Fruit fly (Drosophila melanogaster) whole organism, embryonic: ENCODE measurements around the gene Z600.

Experiments
- Ada2b ChIP-seq: fragments of 200-800 bp; sonication (Bioruptor generic); IDR thresholded peaks from 2 replicates; pipeline ENCODE4 v1.3.6; 2022; ENCODE audit warnings: missing biosample characterization, missing genetic modification characterization
- BtbVII ChIP-seq: fragments of 200-800 bp; sonication (Bioruptor generic); optimal IDR thresholded peaks from 3 replicates; lab custom pipeline; 2017; ENCODE audit warnings: missing biosample characterization, mild to moderate bottlenecking, missing genetic modification characterization
- Bteb2 ChIP-seq: fragments of 200-800 bp; sonication (Bioruptor generic); optimal IDR thresholded peaks from 2 replicates; lab custom pipeline; 2016; ENCODE audit warnings: missing biosample characterization, missing genetic modification characterization
- CG10366 ChIP-seq: fragments of 200-800 bp; sonication (Bioruptor generic); IDR thresholded peaks from 2 replicates; pipeline ENCODE4 v1.3.6; 2022; ENCODE audit warnings: missing biosample characterization, missing genetic modification characterization
- CG10565 ChIP-seq: fragments of 200-800 bp; sonication (Bioruptor generic); optimal IDR thresholded peaks from 3 replicates; lab custom pipeline; 2016; ENCODE audit warnings: missing biosample characterization, mild to moderate bottlenecking, missing genetic modification characterization
- CG10654 ChIP-seq: fragments of 200-800 bp; sonication (Bioruptor generic); optimal IDR thresholded peaks from 2 replicates; lab custom pipeline; 2016; ENCODE audit warnings: missing biosample characterization, missing genetic modification characterization
- CG10959 ChIP-seq: fragments of 200-800 bp; sonication (Bioruptor generic); IDR thresholded peaks from 2 replicates; pipeline ENCODE4 v1.3.6; 2022; ENCODE audit warnings: missing biosample characterization, missing genetic modification characterization
- CG12104 ChIP-seq: fragments of 200-800 bp; sonication (Bioruptor generic); optimal IDR thresholded peaks from 3 replicates; lab custom pipeline; 2016; ENCODE audit warnings: missing biosample characterization, missing genetic modification characterization
- CG12744 ChIP-seq: fragments of 200-800 bp; sonication (Bioruptor generic); optimal IDR thresholded peaks from 2 replicates; lab custom pipeline; 2016; ENCODE audit warnings: missing biosample characterization, missing genetic modification characterization
- CG13296 ChIP-seq: fragments of 200-800 bp; sonication (Bioruptor generic); optimal IDR thresholded peaks from 3 replicates; lab custom pipeline; 2018; ENCODE audit warnings: missing biosample characterization, mild to moderate bottlenecking, missing genetic modification characterization
- CG13624 ChIP-seq: fragments of 200-800 bp; sonication (Bioruptor generic); optimal IDR thresholded peaks from 2 replicates; lab custom pipeline; 2016; ENCODE audit warnings: missing biosample characterization, missing genetic modification characterization
- CG1647 ChIP-seq: fragments of 200-800 bp; sonication (Bioruptor generic); optimal IDR thresholded peaks from 3 replicates; lab custom pipeline; 2016; ENCODE audit warnings: missing biosample characterization, missing genetic modification characterization
- CG17328 ChIP-seq: fragments of 200-800 bp; sonication (Bioruptor generic); IDR thresholded peaks from 2 replicates; pipeline ENCODE4 v1.3.6; 2022; ENCODE audit warnings: missing biosample characterization, missing genetic modification characterization
- CG2129 ChIP-seq: fragments of 200-800 bp; sonication (Bioruptor generic); IDR thresholded peaks from 2 replicates; pipeline ENCODE4 v1.3.6; 2022; ENCODE audit warnings: missing biosample characterization, missing genetic modification characterization; ENCODE audit not compliant: partially characterized antibody
- CG2889 ChIP-seq: fragments of 200-800 bp; sonication (Bioruptor generic); IDR thresholded peaks from 3 replicates; pipeline ENCODE4 v1.3.6; 2022; ENCODE audit warnings: missing biosample characterization, missing genetic modification characterization
- CG3281 ChIP-seq: fragments of 200-800 bp; sonication (Bioruptor generic); optimal IDR thresholded peaks from 3 replicates; lab custom pipeline; 2017; ENCODE audit warnings: missing biosample characterization, mild to moderate bottlenecking, missing genetic modification characterization
- CG34224 ChIP-seq: fragments of 200-800 bp; sonication (Bioruptor generic); IDR thresholded peaks from 3 replicates; pipeline ENCODE4 v1.3.6; 2022; ENCODE audit warnings: missing biosample characterization, missing genetic modification characterization; ENCODE audit not compliant: partially characterized antibody
- CG3995 ChIP-seq: fragments of 200-800 bp; sonication (Bioruptor generic); optimal IDR thresholded peaks from 3 replicates; lab custom pipeline; 2016; ENCODE audit warnings: missing biosample characterization, missing genetic modification characterization
- CG4820 ChIP-seq: fragments of 200-800 bp; sonication (Bioruptor generic); optimal IDR thresholded peaks from 3 replicates; lab custom pipeline; 2016; ENCODE audit warnings: missing biosample characterization, missing genetic modification characterization
- CG7556 ChIP-seq: fragments of 200-800 bp; sonication (Bioruptor generic); optimal IDR thresholded peaks from 2 replicates; lab custom pipeline; 2017; ENCODE audit warnings: missing biosample characterization, mild to moderate bottlenecking, missing genetic modification characterization
- CG9727 ChIP-seq: fragments of 200-800 bp; sonication (Bioruptor generic); optimal IDR thresholded peaks from 3 replicates; lab custom pipeline; 2017; ENCODE audit warnings: missing biosample characterization, mild to moderate bottlenecking, missing genetic modification characterization
- CHES-1-like ChIP-seq: fragments of 200-800 bp; sonication (Bioruptor generic); optimal IDR thresholded peaks from 2 replicates; lab custom pipeline; 2016; ENCODE audit warnings: missing biosample characterization, missing genetic modification characterization
- Dfd ChIP-seq, 2 experiments: fragments of >200 bp; optimal IDR thresholded peaks; 2 replicates each; lab custom pipeline; 2017; ENCODE audit warnings: missing biosample characterization in 2 of 2, missing genetic modification characterization in 2 of 2
- Ets65A ChIP-seq: fragments of 200-800 bp; sonication (Bioruptor generic); peaks from one replicate; lab custom pipeline; 2016; ENCODE audit warnings: missing biosample characterization, missing genetic modification characterization
- HLH4C ChIP-seq: fragments of 200-800 bp; sonication (Bioruptor generic); IDR thresholded peaks from 3 replicates; pipeline ENCODE4 v1.3.6; 2022; ENCODE audit warnings: missing biosample characterization, missing genetic modification characterization; ENCODE audit not compliant: partially characterized antibody
- HLH54F ChIP-seq: fragments of 200-800 bp; sonication (Bioruptor generic); optimal IDR thresholded peaks from 3 replicates; lab custom pipeline; 2016; ENCODE audit warnings: missing biosample characterization, missing genetic modification characterization
- Hand ChIP-seq: fragments of 200-800 bp; sonication (Bioruptor generic); optimal IDR thresholded peaks from 2 replicates; lab custom pipeline; 2017; ENCODE audit warnings: mild to moderate bottlenecking, missing biosample characterization, missing genetic modification reagents, missing genetic modification characterization
- Hey ChIP-seq: fragments of 200-800 bp; sonication (Bioruptor generic); optimal IDR thresholded peaks from 3 replicates; lab custom pipeline; 2018; ENCODE audit warnings: missing biosample characterization, mild to moderate bottlenecking, missing genetic modification characterization
- Hmr ChIP-seq: fragments of 200-800 bp; sonication (Bioruptor generic); optimal IDR thresholded peaks from 3 replicates; lab custom pipeline; 2017; ENCODE audit warnings: mild to moderate bottlenecking, missing biosample characterization, missing genetic modification reagents, missing genetic modification characterization
- Mrtf ChIP-seq: fragments of 200-800 bp; sonication (Bioruptor generic); IDR thresholded peaks from 3 replicates; pipeline ENCODE4 v1.3.6; 2022; ENCODE audit warnings: missing biosample characterization, missing genetic modification characterization
- NFAT ChIP-seq: fragments of 200-800 bp; sonication (Bioruptor generic); IDR thresholded peaks from 2 replicates; pipeline ENCODE4 v1.3.6; 2022; ENCODE audit warnings: missing biosample characterization, missing genetic modification characterization
- Oli ChIP-seq: fragments of 200-800 bp; sonication (Bioruptor generic); optimal IDR thresholded peaks from 2 replicates; lab custom pipeline; 2018; ENCODE audit warnings: missing biosample characterization, mild to moderate bottlenecking, missing genetic modification characterization, moderate library complexity
- Tbp ChIP-seq: fragments of >200 bp; optimal IDR thresholded peaks from 2 replicates; lab custom pipeline; 2018; ENCODE audit warnings: missing biosample characterization, missing genetic modification characterization
- disco-r ChIP-seq: fragments of 200-800 bp; sonication (Bioruptor generic); optimal IDR thresholded peaks from 2 replicates; lab custom pipeline; 2016; ENCODE audit warnings: missing biosample characterization, missing genetic modification characterization
- dysf ChIP-seq: fragments of 200-800 bp; sonication (Bioruptor generic); IDR thresholded peaks from 3 replicates; pipeline ENCODE4 v1.3.6; 2022; ENCODE audit warnings: missing biosample characterization, missing genetic modification characterization
- eve ChIP-seq, 2 experiments: fragments of >200 bp; optimal IDR thresholded peaks; 2 replicates each; lab custom pipeline; 2017; ENCODE audit warnings: missing biosample characterization in 2 of 2, missing genetic modification characterization in 2 of 2
- gro ChIP-seq: fragments of 200-800 bp; sonication (Bioruptor generic); optimal IDR thresholded peaks from 2 replicates; lab custom pipeline; 2016; ENCODE audit warnings: missing biosample characterization, missing genetic modification characterization
- gt ChIP-seq: fragments of 200-800 bp; sonication (Bioruptor generic); IDR thresholded peaks from 2 replicates; pipeline ENCODE4 v1.3.6; 2022; ENCODE audit warnings: missing biosample characterization, missing genetic modification characterization
- nerfin-1 ChIP-seq: fragments of 200-800 bp; sonication (Bioruptor generic); optimal IDR thresholded peaks from 3 replicates; lab custom pipeline; 2019; ENCODE audit warnings: missing biosample characterization, mild to moderate bottlenecking, missing genetic modification characterization, moderate library complexity
- nom ChIP-seq: fragments of 200-800 bp; sonication (Bioruptor generic); optimal IDR thresholded peaks from 2 replicates; lab custom pipeline; 2017; ENCODE audit warnings: missing biosample characterization, missing genetic modification characterization, mild to moderate bottlenecking, moderate library complexity, missing genetic modification reagents
- peb ChIP-seq: fragments of 200-800 bp; sonication (Bioruptor generic); IDR thresholded peaks from 2 replicates; pipeline ENCODE4 v1.3.6; 2022; ENCODE audit warnings: missing biosample characterization, missing genetic modification characterization
- pho ChIP-seq: fragments of 200-800 bp; sonication (Bioruptor generic); optimal IDR thresholded peaks from 2 replicates; lab custom pipeline; 2016; ENCODE audit warnings: missing biosample characterization, missing genetic modification characterization
- phol ChIP-seq: fragments of 200-800 bp; sonication (Bioruptor generic); optimal IDR thresholded peaks from 3 replicates; lab custom pipeline; 2018; ENCODE audit warnings: missing biosample characterization, mild to moderate bottlenecking, missing genetic modification characterization, moderate library complexity
- repo ChIP-seq: fragments of 200-800 bp; sonication (Bioruptor generic); optimal IDR thresholded peaks from 2 replicates; lab custom pipeline; 2016; ENCODE audit warnings: missing biosample characterization, missing genetic modification characterization
- rib ChIP-seq: fragments of 200-800 bp; sonication (Bioruptor generic); IDR thresholded peaks from 2 replicates; pipeline ENCODE4 v1.3.6; 2022; ENCODE audit warnings: missing biosample characterization, missing genetic modification characterization
- sens ChIP-seq: fragments of 200-800 bp; sonication (Bioruptor generic); peaks from one replicate; lab custom pipeline; 2016; ENCODE audit warnings: missing biosample characterization, missing genetic modification characterization
- stwl ChIP-seq: fragments of 200-800 bp; sonication (Bioruptor generic); optimal IDR thresholded peaks from 3 replicates; lab custom pipeline; 2018; ENCODE audit warnings: missing biosample characterization, mild to moderate bottlenecking, missing genetic modification characterization, moderate library complexity
- trem ChIP-seq: fragments of 200-800 bp; optimal IDR thresholded peaks from 3 replicates; lab custom pipeline; 2019; ENCODE audit warnings: missing biosample characterization, mild to moderate bottlenecking, missing genetic modification characterization, moderate library complexity
- trh ChIP-seq: fragments of 200-800 bp; sonication (Bioruptor generic); optimal IDR thresholded peaks from 2 replicates; lab custom pipeline; 2016; ENCODE audit warnings: missing biosample characterization, missing genetic modification characterization
- vvl ChIP-seq: fragments of 200-800 bp; sonication (Bioruptor generic); IDR thresholded peaks from 2 replicates; pipeline ENCODE4 v1.3.6; 2022; ENCODE audit warnings: missing biosample characterization, missing genetic modification characterization
- wek ChIP-seq: fragments of 200-800 bp; sonication (Bioruptor generic); optimal IDR thresholded peaks from 3 replicates; lab custom pipeline; 2018; ENCODE audit warnings: missing biosample characterization, mild to moderate bottlenecking, missing genetic modification characterization, moderate library complexity

Gene Z600

DNA sequence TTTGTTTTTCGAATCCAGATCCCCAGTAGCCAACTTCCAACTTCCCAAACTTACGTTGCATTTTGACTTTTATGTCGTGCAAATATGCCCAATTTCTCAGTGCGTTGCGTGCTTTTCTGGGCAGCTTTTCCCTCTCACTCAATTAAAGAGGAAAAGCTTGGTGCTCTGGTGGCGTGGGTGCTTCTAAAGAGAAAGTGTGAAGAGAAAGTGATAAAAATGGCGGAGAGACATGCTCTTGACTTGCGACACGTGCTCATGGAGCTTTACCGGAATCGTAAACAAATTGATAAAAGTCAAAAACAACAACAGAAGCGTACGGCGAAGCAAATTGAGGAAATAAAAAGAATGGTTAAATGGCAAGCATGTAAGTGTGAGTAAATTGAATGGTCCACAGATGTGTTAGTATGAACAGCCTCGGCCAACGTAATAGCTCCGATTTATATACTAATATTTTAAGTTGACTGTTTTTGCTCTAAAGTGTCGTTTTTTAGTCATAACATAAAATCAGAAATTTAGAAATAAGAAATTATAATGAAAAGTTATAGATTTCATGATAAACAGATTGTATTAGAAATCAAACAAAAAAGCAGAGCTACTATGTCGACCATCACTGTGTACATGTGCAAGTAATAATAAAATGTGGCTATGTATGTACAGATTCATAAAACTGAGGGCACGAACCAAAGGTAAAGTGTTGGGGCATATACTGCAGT, 14.8 kb upstream of the Z600 start (continued):
- TF ChIP-seq nerfin-1 (tag; lab: Kevin White, UChicago), result no peak
- TF ChIP-seq dysf, result no peak
- no peak for TF ChIP-seq CG12744
- no peak for TF ChIP-seq NFAT
- peak; percentile 35 for TF ChIP-seq Oli (tag; lab: Kevin White, UChicago)
- no peak; the same call in 1 of the 2 replicates for TF ChIP-seq CG10366 (GFP tag; lab: Robert Waterston, UW)
- peak; percentile 36 for TF ChIP-seq phol (tag; lab: Kevin White, UChicago)
- no peak for TF ChIP-seq Hand (GFP tag; lab: Kevin White, UChicago)
- peak; percentile 50 for TF ChIP-seq CG4820
- no peak for TF ChIP-seq Bteb2 (GFP tag; lab: Kevin White, UChicago)
- TF ChIP-seq CG2129 (GFP tag; lab: Robert Waterston, UW), result no peak
- TF ChIP-seq stwl (tag; lab: Kevin White, UChicago), result no peak
- peak; percentile 16 for TF ChIP-seq CG12104 (GFP tag; lab: Kevin White, UChicago)
- no peak for TF ChIP-seq CG10654
- TF ChIP-seq CG10959, result no peak
- TF ChIP-seq Tbp (GFP tag; lab: Kevin White, UChicago), result no peak
- TF ChIP-seq Ada2b (GFP tag; lab: Robert Waterston, UW), result 0 out of 2 replicates have a peak, but pooled peaks have one; percentile 36
- no peak for TF ChIP-seq eve (GFP tag; optimal IDR thresholded peaks at IDR 0.05; lab: Kevin White, UChicago)
- TF ChIP-seq sens (GFP tag; lab: Kevin White, UChicago), result no peak
- TF ChIP-seq CG17328 (GFP tag; lab: Robert Waterston, UW), result peak; percentile 55
- TF ChIP-seq Hmr (GFP tag; lab: Kevin White, UChicago), result peak; percentile 37
- TF ChIP-seq CG1647 (GFP tag; lab: Kevin White, UChicago), result no peak
- TF ChIP-seq CG10565 (GFP tag; lab: Kevin White, UChicago), result no peak
- TF ChIP-seq gt (GFP tag; lab: Robert Waterston, UW), result no peak
- TF ChIP-seq CG13624, result no peak
- TF ChIP-seq CHES-1-like (GFP tag; lab: Kevin White, UChicago), result no peak
- TF ChIP-seq Hey (tag; lab: Kevin White, UChicago), result no peak
- no peak for TF ChIP-seq CG9727
- TF ChIP-seq CG13296 (GFP tag; lab: Kevin White, UChicago), result no peak
- TF ChIP-seq pho (GFP tag; lab: Kevin White, UChicago), result no peak
- no peak for TF ChIP-seq Dfd (GFP tag; optimal IDR thresholded peaks at IDR 0.05; lab: Kevin White, UChicago)
- TF ChIP-seq trem, result no peak
- TF ChIP-seq HLH54F (GFP tag; lab: Kevin White, UChicago), result no peak
- no peak for TF ChIP-seq trh (GFP tag; lab: Kevin White, UChicago)
- TF ChIP-seq BtbVII (GFP tag; lab: Kevin White, UChicago), result no peak
- no peak for TF ChIP-seq rib (GFP tag; lab: Robert Waterston, UW)
- no peak for TF ChIP-seq wek (GFP tag; lab: Kevin White, UChicago)
- TF ChIP-seq CG2889 (GFP tag; lab: Robert Waterston, UW), result no peak
- TF ChIP-seq CG34224, result no peak
- TF ChIP-seq gro (GFP tag; lab: Kevin White, UChicago), result no peak
- TF ChIP-seq repo (GFP tag; lab: Kevin White, UChicago), result no peak
- TF ChIP-seq CG3281 (GFP tag; lab: Kevin White, UChicago), result peak; percentile 54
- no peak for TF ChIP-seq vvl (GFP tag; lab: Robert Waterston, UW)
- TF ChIP-seq peb (GFP tag; lab: Robert Waterston, UW), result no peak
- no peak for TF ChIP-seq HLH4C (GFP tag; lab: Robert Waterston, UW)
- peak; percentile 48 for TF ChIP-seq CG7556 (GFP tag; lab: Kevin White, UChicago)
- TF ChIP-seq Mrtf, result no peak
- no peak for TF ChIP-seq CG3995 (GFP tag; lab: Kevin White, UChicago)
- peak; percentile 30 for TF ChIP-seq Ets65A
- TF ChIP-seq disco-r (GFP tag; lab: Kevin White, UChicago), result no peak
- no peak for TF ChIP-seq nom
